Fruit fly (Drosophila melanogaster): ENCODE measurements around the gene Sry-beta.
A peak's percentile ranks its signal among the peaks of the same experiment; 100 is the strongest.

Gene Sry-beta

dm6 chr3R:29997607-29998236 lies 41.8 kb upstream of the Sry-beta start, which contains the start of the genes CG15525 and CG11504 (continued):
- TF ChIP-seq Bdp1 (GFP tag; optimal IDR thresholded peaks at IDR 0.05): no peak
- TF ChIP-seq Blimp-1 (GFP tag; optimal IDR thresholded peaks at IDR 0.05): no peak
- no peak for TF ChIP-seq B-H1 (GFP tag; IDR thresholded peaks at IDR 0.05)
- no peak for TF ChIP-seq tll (GFP tag; optimal IDR thresholded peaks at IDR 0.05)
- no peak for TF ChIP-seq Hr78 (GFP tag; optimal IDR thresholded peaks at IDR 0.05)
- TF ChIP-seq Bgb (GFP tag; IDR thresholded peaks at IDR 0.05; ENCODE audit: partially characterized antibody): peak; percentile 91
- TF ChIP-seq CG11398 (GFP tag; optimal IDR thresholded peaks at IDR 0.05): no peak
- no peak for TF ChIP-seq CG1832 (GFP tag; optimal IDR thresholded peaks at IDR 0.05)
- TF ChIP-seq fd3F (GFP tag; optimal IDR thresholded peaks at IDR 0.05): peak; percentile 10
- TF ChIP-seq ken (GFP tag; IDR thresholded peaks at IDR 0.05): no peak
- TF ChIP-seq gcm2 (GFP tag; optimal IDR thresholded peaks at IDR 0.05): no peak
- TF ChIP-seq btn (GFP tag; optimal IDR thresholded peaks at IDR 0.05): no peak
- no peak for TF ChIP-seq corto (GFP tag; optimal IDR thresholded peaks at IDR 0.05)
- no peak for TF ChIP-seq Adf1 (GFP tag; IDR thresholded peaks at IDR 0.05)
- TF ChIP-seq NFAT (GFP tag; IDR thresholded peaks at IDR 0.05): peak; percentile 52; the same call in 1 of the 2 replicates
- no peak for TF ChIP-seq bigmax (GFP tag; optimal IDR thresholded peaks at IDR 0.05)
- no peak for TF ChIP-seq CG18011 (GFP tag; optimal IDR thresholded peaks at IDR 0.05)
- TF ChIP-seq tap (tag; optimal IDR thresholded peaks at IDR 0.05): no peak
- peak; percentile 57 for TF ChIP-seq CG9215 (GFP tag; IDR thresholded peaks at IDR 0.05)
- no peak for TF ChIP-seq CG8281 (tag; optimal IDR thresholded peaks at IDR 0.05)
- peak; percentile 79; the same call in 2 of the 3 replicates for TF ChIP-seq CG34422 (GFP tag; IDR thresholded peaks at IDR 0.05)
- peak; percentile 52 for TF ChIP-seq CG1602 (GFP tag; optimal IDR thresholded peaks at IDR 0.05)
- no peak for TF ChIP-seq eve (GFP tag; optimal IDR thresholded peaks at IDR 0.05)
- TF ChIP-seq hbn (GFP tag; IDR thresholded peaks at IDR 0.05; ENCODE audit: partially characterized antibody): peak; percentile 86
- TF ChIP-seq Nf-YC (tag; optimal IDR thresholded peaks at IDR 0.05): no peak
- peak; percentile 63 for TF ChIP-seq HmgZ (tag; optimal IDR thresholded peaks at IDR 0.05)
- peak; percentile 47 for TF ChIP-seq HLH54F (GFP tag; optimal IDR thresholded peaks at IDR 0.05)
- no peak for TF ChIP-seq nau (GFP tag; optimal IDR thresholded peaks at IDR 0.05)
- TF ChIP-seq CG8478 (optimal IDR thresholded peaks at IDR 0.05): no peak
- TF ChIP-seq CG2875 (GFP tag; optimal IDR thresholded peaks at IDR 0.05): no peak
- no peak for TF ChIP-seq fd64A (GFP tag; optimal IDR thresholded peaks at IDR 0.05)
- TF ChIP-seq oc (tag; optimal IDR thresholded peaks at IDR 0.05): no peak
- no peak for TF ChIP-seq CG30431 (GFP tag; optimal IDR thresholded peaks at IDR 0.05)
- TF ChIP-seq disco-r (GFP tag; optimal IDR thresholded peaks at IDR 0.05): no peak
- no peak for TF ChIP-seq CG17912 (GFP tag; optimal IDR thresholded peaks at IDR 0.05)
- TF ChIP-seq CG32767 (GFP tag; IDR thresholded peaks at IDR 0.05): peak; percentile 92
- 0 out of 2 replicates have a peak, but pooled peaks have one; percentile 33 for TF ChIP-seq lmd (GFP tag; IDR thresholded peaks at IDR 0.05)
- peak in 1 of 2 experiments; percentile 33 for TF ChIP-seq crp (GFP tag; optimal IDR thresholded peaks at IDR 0.05)
- TF ChIP-seq Abd-B (GFP tag; optimal IDR thresholded peaks at IDR 0.05): peak; percentile 86
- no peak for TF ChIP-seq D (optimal IDR thresholded peaks at IDR 0.05)
- no peak for TF ChIP-seq D (GFP tag; optimal IDR thresholded peaks at IDR 0.05)
- peak; percentile 85 for TF ChIP-seq trem (tag; optimal IDR thresholded peaks at IDR 0.05)
- no peak for TF ChIP-seq CG33557 (GFP tag; optimal IDR thresholded peaks at IDR 0.05)
- TF ChIP-seq CG6765 (GFP tag; optimal IDR thresholded peaks at IDR 0.05): no peak
- peak; percentile 100 for TF ChIP-seq Meics (GFP tag; optimal IDR thresholded peaks at IDR 0.05)
- no peak for TF ChIP-seq wor (GFP tag; IDR thresholded peaks at IDR 0.05)
- TF ChIP-seq CG7963 (GFP tag; IDR thresholded peaks at IDR 0.05; ENCODE audit: partially characterized antibody): peak; percentile 54; the same call in 2 of the 3 replicates
- peak; percentile 54; the same call in 1 of the 2 replicates for TF ChIP-seq CG32532 (GFP tag; IDR thresholded peaks at IDR 0.05)
- no peak for TF ChIP-seq CG12744 (GFP tag; optimal IDR thresholded peaks at IDR 0.05)

Measured in whole organism, embryonic.